Fruit fly (Drosophila melanogaster): ENCODE measurements around the gene sick.

sick gene

dm6 chr2L:19791321-19792281, 4.6 kb upstream of the sick start, which contains the start of the genes CdGAPr and CG10466:
Gene CdGAPr (minus strand): TSS chr2L:19791882.
Gene CG10466 (plus strand): TSS chr2L:19792104.
- TF ChIP-seq gl (tag; optimal IDR thresholded peaks at IDR 0.05) (no peak), CG4496 (GFP tag; IDR thresholded peaks at IDR 0.05) (peak; percentile 41; the same call in 2 of the 3 replicates)

dm6 chr2L:19795320-19796110, 650 bp upstream of the sick start:
- TF ChIP-seq CG14655 (GFP tag; optimal IDR thresholded peaks at IDR 0.05), result peak; percentile 29
- no peak for TF ChIP-seq CG32121 (GFP tag; IDR thresholded peaks at IDR 0.05)
- TF ChIP-seq CG15710 (tag; optimal IDR thresholded peaks at IDR 0.05), result peak; percentile 15
- peak; percentile 17 for TF ChIP-seq Snoo (tag; optimal IDR thresholded peaks at IDR 0.05)
- TF ChIP-seq EcR (GFP tag; optimal IDR thresholded peaks at IDR 0.05), result peak; percentile 98
- TF ChIP-seq CG13204 (GFP tag; optimal IDR thresholded peaks at IDR 0.05), result no peak
- peak; percentile 58 for TF ChIP-seq fd96Ca (GFP tag; IDR thresholded peaks at IDR 0.05)
- TF ChIP-seq gl (tag; optimal IDR thresholded peaks at IDR 0.05), result no peak
- peak; percentile 13 for TF ChIP-seq Pif1A (GFP tag; optimal IDR thresholded peaks at IDR 0.05)
- TF ChIP-seq Pif1B (GFP tag; optimal IDR thresholded peaks at IDR 0.05), result peak; percentile 16
- peak; percentile 40 for TF ChIP-seq D1 (tag; optimal IDR thresholded peaks at IDR 0.05)
- TF ChIP-seq CG4496 (GFP tag; IDR thresholded peaks at IDR 0.05), result peak; percentile 26; the same call in 1 of the 3 replicates
- peak; percentile 27 for TF ChIP-seq CG8159 (tag; optimal IDR thresholded peaks at IDR 0.05)
- no peak for TF ChIP-seq CG34367 (tag; optimal IDR thresholded peaks at IDR 0.05)
- TF ChIP-seq Ets98B (GFP tag; IDR thresholded peaks at IDR 0.05), result no peak; the same call in 1 of the 2 replicates

DNA sequence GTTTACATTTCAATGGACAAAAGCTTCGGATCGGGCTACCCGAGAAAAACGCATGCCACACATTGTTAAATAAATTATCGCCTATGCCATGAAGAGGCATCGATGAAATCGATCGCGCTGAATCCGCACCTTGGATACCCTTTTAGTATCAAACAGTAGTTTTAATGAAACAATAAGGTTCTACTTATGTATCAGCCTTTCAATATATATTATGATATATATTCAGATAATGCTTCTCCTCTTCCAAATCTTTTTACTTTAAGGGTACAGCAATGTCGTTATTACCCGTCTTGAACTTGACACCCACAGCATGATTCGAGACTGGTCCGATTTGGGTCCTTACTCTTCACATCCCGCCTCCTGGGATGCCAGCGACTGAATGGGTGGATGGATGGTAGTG, 3.8 kb downstream of the sick start:
- TF ChIP-seq CG8159 (tag; optimal IDR thresholded peaks at IDR 0.05) (peak; percentile 56), CG9948 (tag; optimal IDR thresholded peaks at IDR 0.05) (peak; percentile 20), CG15710 (tag; optimal IDR thresholded peaks at IDR 0.05) (peak; percentile 45), CG17806 (tag; optimal IDR thresholded peaks at IDR 0.05) (peak; percentile 30), gl (tag; optimal IDR thresholded peaks at IDR 0.05) (no peak), D1 (tag; optimal IDR thresholded peaks at IDR 0.05) (no peak), rn (GFP tag; IDR thresholded peaks at IDR 0.05) (no peak), CG32121 (GFP tag; IDR thresholded peaks at IDR 0.05) (no peak)

- TF ChIP-seq CG8301 (tag; optimal IDR thresholded peaks at IDR 0.05) (no peak), Snoo (tag; optimal IDR thresholded peaks at IDR 0.05) (no peak), gl (tag; optimal IDR thresholded peaks at IDR 0.05) (no peak), CG8159 (tag; optimal IDR thresholded peaks at IDR 0.05) (peak; percentile 1), CG9948 (tag; optimal IDR thresholded peaks at IDR 0.05) (no peak)
Measured at dm6 chr2L:19800703-19801102, 4.5 kb downstream of the sick start.

- peak; percentile 19 for TF ChIP-seq CG15710 (tag; optimal IDR thresholded peaks at IDR 0.05)
- TF ChIP-seq CG8159 (tag; optimal IDR thresholded peaks at IDR 0.05), result peak; percentile 23
- no peak for TF ChIP-seq CG17806 (tag; optimal IDR thresholded peaks at IDR 0.05)
Measured at dm6 chr2L:19801951-19802612, 5.9 kb downstream of the sick start.

DNA sequence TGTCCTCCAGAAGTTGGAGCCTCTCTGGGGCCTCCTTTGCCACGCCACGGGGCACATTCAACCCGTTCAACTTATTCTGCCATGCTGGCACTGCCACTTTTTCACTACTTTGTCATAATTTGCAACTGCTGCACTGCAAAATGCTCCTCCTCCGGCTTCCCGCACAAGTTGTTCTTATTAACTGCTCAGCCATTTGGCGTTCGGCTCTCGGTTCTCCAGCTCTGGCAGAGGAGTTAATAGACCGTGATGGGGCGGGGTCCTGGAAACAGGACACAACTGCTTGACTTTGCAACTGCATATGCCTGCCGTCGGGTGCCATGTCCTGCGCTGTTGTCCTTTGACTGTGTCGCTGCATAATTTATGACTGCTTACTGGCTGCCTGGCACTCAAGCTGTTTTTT, 8.8 kb downstream of the sick start:
- TF ChIP-seq gl (tag; optimal IDR thresholded peaks at IDR 0.05) (no peak), CG4496 (GFP tag; IDR thresholded peaks at IDR 0.05) (no peak), Ets98B (GFP tag; IDR thresholded peaks at IDR 0.05) (no peak), CG32121 (GFP tag; IDR thresholded peaks at IDR 0.05) (no peak), CG9948 (tag; optimal IDR thresholded peaks at IDR 0.05) (no peak), fd96Ca (GFP tag; IDR thresholded peaks at IDR 0.05) (no peak), CG13204 (GFP tag; optimal IDR thresholded peaks at IDR 0.05) (no peak), EcR (GFP tag; optimal IDR thresholded peaks at IDR 0.05) (no peak), CG12605 (GFP tag; IDR thresholded peaks at IDR 0.05) (no peak), Snoo (tag; optimal IDR thresholded peaks at IDR 0.05) (no peak), Pif1B (GFP tag; optimal IDR thresholded peaks at IDR 0.05) (no peak), CG14655 (GFP tag; optimal IDR thresholded peaks at IDR 0.05) (no peak), rn (GFP tag; IDR thresholded peaks at IDR 0.05) (no peak), D1 (tag; optimal IDR thresholded peaks at IDR 0.05) (no peak), CG15710 (tag; optimal IDR thresholded peaks at IDR 0.05) (no peak), CG8301 (tag; optimal IDR thresholded peaks at IDR 0.05) (no peak), CG10348 (GFP tag; IDR thresholded peaks at IDR 0.05) (no peak)
